Fruit fly (Drosophila melanogaster): Measurements from ENCODE around the gene CG3294.

- TF ChIP-seq CG7101 (tag; optimal IDR thresholded peaks at IDR 0.05) (no peak), CG33017 (tag; optimal IDR thresholded peaks at IDR 0.05) (no peak), CG12768 (GFP tag; optimal IDR thresholded peaks at IDR 0.05) (no peak)
These were observed 13.7 kb downstream of the CG3294 start for dm6 chr2L:4807953-4808604.

All from whole organism, adult.